Worm (Caenorhabditis elegans) whole organism, dauer: Measurements from ENCODE around the gene nhr-57.

Experiments used
- unc-62 ChIP-seq: sonication (generic microtip); optimal IDR thresholded peaks from 2 replicates; lab custom pipeline; 2017; ENCODE audit warnings: missing biosample characterization, missing genetic modification reagents, missing genetic modification characterization

nhr-57 gene

ce11 chrV:4131471-4131939 is at the start of gene nhr-57:
Gene nhr-57 (plus strand): TSS chrV:4131889.
- no peak for TF ChIP-seq unc-62

DNA sequence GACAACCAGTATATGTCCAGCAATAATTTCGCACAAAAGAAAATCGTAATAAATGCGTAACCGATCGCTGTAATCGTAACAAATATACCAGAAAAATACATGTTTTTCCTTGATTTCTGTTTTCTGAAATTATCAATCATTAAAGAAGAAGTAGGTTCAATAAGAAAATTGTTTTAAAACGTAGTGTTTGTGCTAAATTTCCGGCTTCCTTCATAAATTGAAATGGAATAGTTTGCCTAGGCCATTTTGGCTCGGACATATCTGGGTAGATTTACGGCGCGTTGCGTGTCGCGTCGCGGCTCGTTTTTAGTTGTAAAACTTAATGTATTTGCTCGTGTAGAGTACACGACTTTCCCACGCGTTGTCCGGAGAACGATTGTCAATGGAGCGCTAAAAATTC is 48.7 kb upstream of the nhr-57 start, which contains the start of gene F38H12.5:
F38H12.5 (minus strand) TSS at position 101 of the 400 bp plus-strand sequence.
- no peak for TF ChIP-seq unc-62

- TF ChIP-seq unc-62: no peak
Measured at ce11 chrV:4094740-4095139, 36.9 kb upstream of the nhr-57 start, which contains the start of gene nhr-181. Gene nhr-181 (plus strand): TSS chrV:4095040.

DNA sequence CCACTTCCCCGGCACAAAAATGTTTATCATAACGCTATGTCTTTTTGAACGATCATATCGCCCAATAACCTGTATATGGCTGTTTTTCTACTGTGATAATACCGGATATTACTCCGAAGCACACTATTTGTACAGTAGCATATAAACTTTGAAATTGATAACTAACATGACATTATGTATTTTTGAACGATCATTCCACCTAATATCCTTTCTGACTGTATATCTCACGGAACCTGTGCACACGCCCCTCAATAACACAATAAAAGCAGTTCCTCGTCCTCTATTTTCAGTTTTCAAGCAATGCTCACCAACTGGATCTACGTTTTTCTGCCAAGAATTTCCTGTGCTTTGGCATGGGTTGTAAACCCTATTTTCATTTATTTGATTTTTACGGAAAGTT is 30.1 kb upstream of the nhr-57 start, which contains the start of gene srj-40:
srj-40 (plus strand) TSS at position 301 of the 400 bp plus-strand sequence.
- TF ChIP-seq unc-62: no peak

DNA sequence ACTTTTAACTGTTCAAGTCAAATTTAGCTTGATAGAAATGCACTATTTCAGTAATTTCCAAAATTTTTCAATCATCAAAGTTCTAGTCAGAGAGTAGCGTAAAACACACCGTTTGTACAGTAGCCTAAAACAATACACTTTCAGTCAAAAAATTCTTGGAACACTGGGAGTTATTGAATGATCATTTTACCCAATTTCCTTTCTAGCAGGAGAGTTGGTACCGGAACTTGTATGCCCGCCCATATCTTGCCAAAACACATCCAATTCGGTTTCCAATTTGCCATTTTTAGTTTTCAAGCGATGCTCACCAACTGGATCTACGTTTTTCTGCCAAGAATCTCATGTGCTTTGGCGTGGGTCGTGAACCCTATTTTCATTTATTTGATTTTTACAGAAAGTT is 27.4 kb upstream of the nhr-57 start, which contains the start of gene srj-39:
srj-39 (plus strand) TSS at position 301 of the 400 bp plus-strand sequence.
- no peak for TF ChIP-seq unc-62

DNA sequence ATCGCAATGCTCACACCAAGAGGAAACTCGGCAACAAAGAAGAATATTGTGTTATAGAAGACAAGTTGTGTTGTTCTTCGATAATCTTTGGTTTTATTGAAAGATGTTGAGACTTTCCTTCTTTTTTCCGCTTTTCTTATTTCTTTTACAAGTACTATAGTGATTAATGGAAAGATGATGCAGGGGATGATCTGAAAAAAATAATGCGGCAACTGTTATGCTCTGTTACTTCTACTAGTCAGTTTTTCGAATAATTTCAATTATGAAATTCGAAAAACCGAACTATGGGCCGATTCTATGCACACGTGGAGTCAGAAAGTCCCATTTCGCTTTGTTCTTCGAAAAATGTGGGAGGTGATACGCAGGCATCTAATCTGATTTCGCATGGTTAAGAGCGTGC is 25.0 kb upstream of the nhr-57 start:
- no peak for TF ChIP-seq unc-62

- no peak for TF ChIP-seq unc-62
Measured at ce11 chrV:4109873-4110272, 21.8 kb upstream of the nhr-57 start, which contains the start of gene clc-18. Gene clc-18 (minus strand): TSS chrV:4109973.

DNA sequence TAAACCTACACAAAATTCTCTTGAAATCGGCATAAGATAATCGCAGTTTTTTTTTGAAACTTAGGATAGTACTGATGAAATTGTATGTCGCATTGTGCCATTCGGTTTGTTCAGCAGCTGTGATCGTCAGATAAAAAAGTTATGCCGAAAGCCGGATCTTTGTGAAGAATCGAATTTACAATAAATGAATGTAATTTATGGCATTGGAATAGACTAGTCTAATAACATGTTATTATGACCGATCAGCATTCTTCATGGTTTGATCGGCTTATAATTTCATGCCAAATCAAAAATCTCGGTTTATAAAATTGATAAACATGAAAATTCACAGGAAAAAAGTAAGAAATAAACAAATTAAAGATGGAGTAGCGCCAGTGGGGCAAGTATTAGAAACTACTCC is 19.2 kb upstream of the nhr-57 start, which contains the start of gene srw-134:
srw-134 (minus strand) TSS at position 101 of the 400 bp plus-strand sequence.
- TF ChIP-seq unc-62: no peak

DNA sequence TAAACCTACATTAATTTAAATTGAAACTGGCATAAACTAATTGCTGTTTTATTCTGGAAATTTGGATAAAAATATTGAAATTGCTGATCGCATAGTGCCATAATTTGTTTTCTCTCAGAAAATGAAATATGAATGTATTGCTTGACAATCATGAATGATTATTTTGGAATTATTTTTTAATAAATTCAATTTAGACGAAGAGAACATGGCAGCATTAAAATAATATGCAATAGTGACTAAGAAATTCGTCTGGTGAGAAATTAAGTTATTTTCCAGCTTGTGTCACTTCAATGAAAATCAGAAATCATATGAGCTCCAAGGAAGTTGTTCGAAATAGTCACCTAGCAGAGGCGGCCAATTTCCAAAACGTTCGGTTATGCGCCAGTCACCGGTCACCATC is 17.1 kb upstream of the nhr-57 start, which contains the start of gene srw-133:
srw-133 (minus strand) TSS at position 101 of the 400 bp plus-strand sequence.
- TF ChIP-seq unc-62: no peak

DNA sequence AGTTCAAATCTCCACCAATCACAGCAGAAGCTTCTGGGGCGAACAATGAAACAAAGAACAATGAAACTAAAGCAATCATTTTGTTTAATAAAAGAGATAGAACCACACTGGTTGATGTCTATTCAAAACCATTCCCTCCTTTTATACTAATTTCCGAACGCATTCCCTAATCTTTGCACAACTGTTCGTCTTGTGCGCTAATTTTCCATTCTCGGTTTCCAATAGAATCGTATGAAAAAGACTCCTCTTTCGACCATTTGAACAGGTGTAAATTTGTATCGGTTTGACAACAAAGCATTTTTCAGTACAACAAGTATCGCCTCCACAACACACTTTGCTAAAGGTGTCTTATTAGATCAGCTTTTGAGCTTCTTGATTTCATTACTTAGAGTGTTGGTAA is 15.6 kb upstream of the nhr-57 start, which contains the start of gene T05B4.8:
T05B4.8 (minus strand) TSS at position 101 of the 400 bp plus-strand sequence.
- no peak for TF ChIP-seq unc-62

- no peak for TF ChIP-seq unc-62
Measured at ce11 chrV:4118332-4118731, 13.4 kb upstream of the nhr-57 start, which contains the start of gene T05B4.9. Gene T05B4.9 (minus strand): TSS chrV:4118432.

DNA sequence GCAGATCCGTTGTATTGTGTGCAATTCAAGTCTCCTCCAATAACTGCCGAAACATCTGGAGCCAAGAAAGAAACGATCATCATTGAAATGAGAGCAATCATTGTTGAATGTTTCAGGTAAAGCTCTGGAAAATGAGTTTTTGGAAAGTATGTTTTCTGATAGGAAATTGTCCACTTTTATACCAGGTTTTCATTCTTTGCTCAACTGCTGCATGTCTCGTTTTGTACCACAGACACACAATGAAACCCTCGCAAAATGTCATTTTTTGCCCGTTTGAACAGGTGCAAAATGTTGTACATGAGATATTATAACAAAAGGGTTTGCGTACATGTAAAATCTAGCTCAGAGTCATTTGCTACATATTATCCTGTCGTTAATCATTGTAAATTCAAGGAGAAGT is 11.1 kb upstream of the nhr-57 start, which contains the start of gene T05B4.10:
T05B4.10 (minus strand) TSS at position 101 of the 400 bp plus-strand sequence.
- no peak for TF ChIP-seq unc-62

- TF ChIP-seq unc-62: no peak
Measured at ce11 chrV:4122415-4122814, 9.3 kb upstream of the nhr-57 start, which contains the start of gene phat-5. Gene phat-5 (minus strand): TSS chrV:4122515.

ce11 chrV:4125552-4126084 is 6.1 kb upstream of the nhr-57 start, which contains the start of gene T05B4.12:
Gene T05B4.12 (minus strand): TSS chrV:4126034.
- no peak for TF ChIP-seq unc-62

DNA sequence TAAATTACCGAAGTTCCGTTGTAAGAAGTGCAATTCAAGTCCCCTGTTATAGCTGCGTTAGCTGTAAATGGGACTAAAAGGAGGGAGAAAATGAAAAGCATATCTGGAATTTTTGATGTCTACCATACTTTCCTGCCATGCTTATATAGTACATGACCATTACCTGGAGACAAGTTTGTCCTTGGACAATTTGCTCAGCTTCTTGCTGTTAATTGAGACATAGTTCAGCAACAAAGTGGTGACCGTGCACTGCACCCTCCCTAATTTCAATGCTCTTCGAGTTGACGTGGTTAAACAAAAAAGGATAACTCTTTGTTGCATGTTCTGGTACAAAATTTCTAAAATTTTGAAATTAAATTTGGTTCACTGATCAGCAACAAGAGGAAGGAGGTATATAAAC is 4.3 kb upstream of the nhr-57 start, which contains the start of gene T05B4.13:
T05B4.13 (minus strand) TSS at position 101 of the 400 bp plus-strand sequence.
- no peak for TF ChIP-seq unc-62

DNA sequence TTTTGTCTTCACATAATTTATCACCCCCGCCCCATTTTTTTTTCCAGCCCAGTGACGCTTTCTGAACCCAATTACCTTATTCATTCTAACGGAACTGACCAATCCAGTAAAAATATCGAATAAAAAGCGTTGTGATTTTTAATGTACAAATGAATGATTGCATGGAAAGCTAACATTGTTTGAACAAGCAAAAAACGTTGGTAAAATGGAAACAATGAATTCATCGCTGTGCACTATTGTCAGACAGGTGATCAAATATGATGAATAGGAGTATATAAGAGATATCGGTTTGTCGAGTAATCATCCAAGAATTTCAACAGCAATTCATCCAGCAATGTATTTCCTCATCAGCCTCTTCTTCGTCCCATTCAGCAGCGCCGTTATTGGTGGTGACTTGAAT is 2.1 kb upstream of the nhr-57 start, which contains the start of gene phat-4:
phat-4 (plus strand) TSS at position 301 of the 400 bp plus-strand sequence.
- no peak for TF ChIP-seq unc-62

- TF ChIP-seq unc-62: no peak
Measured at ce11 chrV:4134728-4135127, 3.0 kb downstream of the nhr-57 start, which contains the start of gene lgc-1. Gene lgc-1 (plus strand): TSS chrV:4135028.

- TF ChIP-seq unc-62: no peak
Measured at ce11 chrV:4138688-4139087, 7.0 kb downstream of the nhr-57 start, which contains the start of gene lgc-29. Gene lgc-29 (plus strand): TSS chrV:4138988.
